Fruit fly (Drosophila melanogaster) whole organism, embryonic: ENCODE results near the gene ash1.

Experiments used
- ATbp ChIP-seq: fragments of 200-800 bp; sonication (Bioruptor generic); optimal IDR thresholded peaks from 2 replicates; lab custom pipeline; 2017; ENCODE audit warnings: missing biosample characterization, mild to moderate bottlenecking, missing genetic modification characterization, missing genetic modification reagents
- B-H2 ChIP-seq: fragments of 200-800 bp; sonication (Bioruptor generic); optimal IDR thresholded peaks from 2 replicates; lab custom pipeline; 2018; ENCODE audit warnings: missing biosample characterization, mild to moderate bottlenecking, missing genetic modification characterization
- Bteb2 ChIP-seq: fragments of 200-800 bp; sonication (Bioruptor generic); optimal IDR thresholded peaks from 2 replicates; lab custom pipeline; 2016; ENCODE audit warnings: missing biosample characterization, missing genetic modification characterization
- CG1024 ChIP-seq: fragments of 200-800 bp; sonication (Bioruptor generic); IDR thresholded peaks from 2 replicates; pipeline ENCODE4 v1.3.6; 2022; ENCODE audit warnings: missing biosample characterization, missing genetic modification characterization
- CG10565 ChIP-seq: fragments of 200-800 bp; sonication (Bioruptor generic); optimal IDR thresholded peaks from 3 replicates; lab custom pipeline; 2016; ENCODE audit warnings: missing biosample characterization, mild to moderate bottlenecking, missing genetic modification characterization
- CG12299 ChIP-seq: fragments of 200-800 bp; sonication (Bioruptor generic); optimal IDR thresholded peaks from 2 replicates; lab custom pipeline; 2018; ENCODE audit warnings: missing biosample characterization, mild to moderate bottlenecking, missing genetic modification characterization
- CG14050 ChIP-seq: fragments of 200-800 bp; sonication (Bioruptor generic); IDR thresholded peaks from 3 replicates; pipeline ENCODE4 v1.3.6; 2022; ENCODE audit warnings: missing biosample characterization, missing genetic modification characterization
- CG14667 ChIP-seq: fragments of 200-800 bp; sonication (Bioruptor generic); IDR thresholded peaks from 2 replicates; pipeline ENCODE4 v1.3.6; 2022; ENCODE audit warnings: missing biosample characterization, missing genetic modification characterization
- CG16779 ChIP-seq: fragments of 200-800 bp; sonication (Bioruptor generic); IDR thresholded peaks from 2 replicates; pipeline ENCODE4 v1.3.6; 2022; ENCODE audit warnings: missing biosample characterization, missing genetic modification characterization
- CG17612 ChIP-seq: fragments of 200-800 bp; sonication (Bioruptor generic); IDR thresholded peaks from 2 replicates; pipeline ENCODE4 v1.3.6; 2022; ENCODE audit warnings: missing biosample characterization, missing genetic modification characterization
- CG18619 ChIP-seq: fragments of 200-800 bp; sonication (Bioruptor generic); optimal IDR thresholded peaks from 3 replicates; lab custom pipeline; 2017; ENCODE audit warnings: missing biosample characterization, mild to moderate bottlenecking, missing genetic modification characterization
- CG2116 ChIP-seq: fragments of 200-800 bp; sonication (Bioruptor generic); optimal IDR thresholded peaks from 3 replicates; lab custom pipeline; 2018; ENCODE audit warnings: missing biosample characterization, mild to moderate bottlenecking, missing genetic modification characterization
- CG2712 ChIP-seq: fragments of 200-800 bp; optimal IDR thresholded peaks from 3 replicates; lab custom pipeline; 2019; ENCODE audit warnings: missing biosample characterization, mild to moderate bottlenecking, missing genetic modification characterization, moderate library complexity
- CG32532 ChIP-seq: fragments of 200-800 bp; sonication (Bioruptor generic); IDR thresholded peaks from 2 replicates; pipeline ENCODE4 v1.3.6; 2022; ENCODE audit warnings: missing biosample characterization, missing genetic modification characterization
- CG32772 ChIP-seq: fragments of 200-800 bp; sonication (Bioruptor generic); IDR thresholded peaks from 2 replicates; pipeline ENCODE4 v1.3.6; 2022; ENCODE audit warnings: missing biosample characterization, missing genetic modification characterization
- CG34224 ChIP-seq: fragments of 200-800 bp; sonication (Bioruptor generic); IDR thresholded peaks from 3 replicates; pipeline ENCODE4 v1.3.6; 2022; ENCODE audit warnings: missing biosample characterization, missing genetic modification characterization; ENCODE audit not compliant: partially characterized antibody
- CG6765 ChIP-seq: fragments of 200-800 bp; sonication (Bioruptor generic); optimal IDR thresholded peaks from 3 replicates; lab custom pipeline; 2017; ENCODE audit warnings: missing biosample characterization, mild to moderate bottlenecking, missing genetic modification characterization
- CG8281 ChIP-seq: fragments of 200-800 bp; sonication (Bioruptor generic); optimal IDR thresholded peaks from 2 replicates; lab custom pipeline; 2018; ENCODE audit warnings: missing biosample characterization, mild to moderate bottlenecking, missing genetic modification characterization, moderate library complexity
- CG8924 ChIP-seq: fragments of 200-800 bp; optimal IDR thresholded peaks from 3 replicates; lab custom pipeline; 2019; ENCODE audit warnings: missing biosample characterization, mild to moderate bottlenecking, missing genetic modification characterization, moderate library complexity
- CG9797 ChIP-seq: fragments of 200-800 bp; sonication (Bioruptor generic); optimal IDR thresholded peaks from 3 replicates; lab custom pipeline; 2018; ENCODE audit warnings: missing biosample characterization, mild to moderate bottlenecking, missing genetic modification characterization
- CG9817 ChIP-seq: fragments of 200-800 bp; sonication (Bioruptor generic); optimal IDR thresholded peaks from 2 replicates; lab custom pipeline; 2018; ENCODE audit warnings: missing biosample characterization, mild to moderate bottlenecking, missing genetic modification characterization, moderate library complexity
- CHES-1-like ChIP-seq: fragments of 200-800 bp; sonication (Bioruptor generic); optimal IDR thresholded peaks from 2 replicates; lab custom pipeline; 2016; ENCODE audit warnings: missing biosample characterization, missing genetic modification characterization
- HLHmδ ChIP-seq: fragments of 200-800 bp; sonication (Bioruptor generic); optimal IDR thresholded peaks from 2 replicates; lab custom pipeline; 2018; ENCODE audit warnings: missing biosample characterization, mild to moderate bottlenecking, missing genetic modification characterization, moderate library complexity
- Med ChIP-seq: fragments of 200-800 bp; sonication (Bioruptor generic); peaks from one replicate; lab custom pipeline; 2016; ENCODE audit warnings: missing biosample characterization, missing genetic modification characterization, mild to moderate bottlenecking, inconsistent platforms, moderate library complexity
- NC2α ChIP-seq: fragments of 200-800 bp; sonication (Bioruptor generic); optimal IDR thresholded peaks from 2 replicates; lab custom pipeline; 2016; ENCODE audit warnings: missing biosample characterization, missing genetic modification characterization
- Pdp1 ChIP-seq, 2 experiments: fragments of 200-800 bp; sonication (Bioruptor generic); optimal IDR thresholded peaks; 3 replicates each; lab custom pipeline; 2016; ENCODE audit warnings: missing biosample characterization in 2 of 2, missing genetic modification characterization in 2 of 2, mild to moderate bottlenecking in 1 of 2, moderate library complexity in 1 of 2
- Trl ChIP-seq, 3 experiments: fragments of >200 bp in 2 of 3; fragments of 200-800 bp in 1 of 3; sonication (Bioruptor generic) in 1 of 3; optimal IDR thresholded peaks; 2 replicates in 1 of 3; 3 replicates in 2 of 3; lab custom pipeline; 2016 to 2017; ENCODE audit warnings: missing biosample characterization in 1 of 3, missing genetic modification characterization in 1 of 3
- Vsx1 ChIP-seq: fragments of 200-800 bp; sonication (Bioruptor generic); optimal IDR thresholded peaks from 2 replicates; lab custom pipeline; 2017; ENCODE audit warnings: missing biosample characterization, mild to moderate bottlenecking, missing genetic modification characterization, missing genetic modification reagents
- ase ChIP-seq: fragments of 200-800 bp; sonication (Bioruptor generic); IDR thresholded peaks from 3 replicates; pipeline ENCODE4 v1.3.6; 2022; ENCODE audit warnings: missing biosample characterization, missing genetic modification characterization
- bbx ChIP-seq: fragments of 200-800 bp; sonication (Bioruptor generic); IDR thresholded peaks from 2 replicates; pipeline ENCODE4 v1.3.6; 2022; ENCODE audit warnings: missing biosample characterization, missing genetic modification characterization; ENCODE audit not compliant: partially characterized antibody
- cg ChIP-seq: fragments of 200-800 bp; sonication (Bioruptor generic); optimal IDR thresholded peaks from 3 replicates; lab custom pipeline; 2019; ENCODE audit warnings: missing biosample characterization, mild to moderate bottlenecking, missing genetic modification characterization, moderate library complexity
- ci ChIP-seq: fragments of 200-800 bp; sonication (Bioruptor generic); IDR thresholded peaks from 3 replicates; pipeline ENCODE4 v1.3.6; 2022; ENCODE audit warnings: missing biosample characterization, missing genetic modification characterization
- hbn ChIP-seq: fragments of 200-800 bp; sonication (Bioruptor generic); IDR thresholded peaks from 2 replicates; pipeline ENCODE4 v1.3.6; 2022; ENCODE audit warnings: missing biosample characterization, missing genetic modification characterization; ENCODE audit not compliant: partially characterized antibody
- hkb ChIP-seq, 2 experiments: fragments of 200-800 bp in 1 of 2; fragments of >200 bp in 1 of 2; sonication (Bioruptor generic) in 1 of 2; IDR thresholded peaks in 1 of 2; optimal IDR thresholded peaks in 1 of 2; 2 replicates each; pipeline versions ENCODE4 v1.3.6 to Lab custom; 2017 to 2022; ENCODE audit warnings: missing biosample characterization in 1 of 2, missing genetic modification characterization in 1 of 2
- insv ChIP-seq, 2 experiments: fragments of 200-800 bp; sonication (Bioruptor generic); optimal IDR thresholded peaks; 3 replicates each; lab custom pipeline; 2016 to 2018; ENCODE audit warnings: missing biosample characterization in 2 of 2, missing genetic modification characterization in 2 of 2
- jing ChIP-seq: fragments of 200-800 bp; sonication (Bioruptor generic); optimal IDR thresholded peaks from 2 replicates; lab custom pipeline; 2018; ENCODE audit warnings: missing biosample characterization, mild to moderate bottlenecking, missing genetic modification characterization
- mam ChIP-seq: fragments of 200-800 bp; sonication (Bioruptor generic); optimal IDR thresholded peaks from 3 replicates; lab custom pipeline; 2016; ENCODE audit warnings: missing biosample characterization, missing genetic modification characterization
- nom ChIP-seq: fragments of 200-800 bp; sonication (Bioruptor generic); optimal IDR thresholded peaks from 2 replicates; lab custom pipeline; 2017; ENCODE audit warnings: missing biosample characterization, missing genetic modification characterization, mild to moderate bottlenecking, moderate library complexity, missing genetic modification reagents
- oc ChIP-seq: fragments of 200-800 bp; sonication (Bioruptor generic); optimal IDR thresholded peaks from 2 replicates; lab custom pipeline; 2018; ENCODE audit warnings: missing biosample characterization, mild to moderate bottlenecking, missing genetic modification characterization, moderate library complexity
- p53 ChIP-seq: fragments of 200-800 bp; sonication (Bioruptor generic); optimal IDR thresholded peaks from 2 replicates; lab custom pipeline; 2016; ENCODE audit warnings: missing biosample characterization, missing genetic modification characterization
- pan ChIP-seq, 4 experiments: fragments of >200 bp in 3 of 4; fragments of 200-800 bp in 1 of 4; sonication (Bioruptor generic) in 1 of 4; optimal IDR thresholded peaks in 3 of 4; IDR thresholded peaks in 1 of 4; 2 replicates each; pipeline versions ENCODE4 v1.3.6 to Lab custom; 2017 to 2022; ENCODE audit warnings: missing biosample characterization in 2 of 4, missing genetic modification characterization in 2 of 4, mixed read lengths in 1 of 4
- pros ChIP-seq: fragments of 200-800 bp; sonication (Bioruptor generic); optimal IDR thresholded peaks from 3 replicates; lab custom pipeline; 2019; ENCODE audit warnings: missing biosample characterization, mild to moderate bottlenecking, missing genetic modification characterization, moderate library complexity
- schlank ChIP-seq: fragments of 200-800 bp; sonication (Bioruptor generic); optimal IDR thresholded peaks from 2 replicates; lab custom pipeline; 2018; ENCODE audit warnings: missing biosample characterization, mild to moderate bottlenecking, missing genetic modification characterization
- sens ChIP-seq: fragments of 200-800 bp; sonication (Bioruptor generic); peaks from one replicate; lab custom pipeline; 2016; ENCODE audit warnings: missing biosample characterization, missing genetic modification characterization
- sqz ChIP-seq: fragments of 200-800 bp; sonication (Bioruptor generic); optimal IDR thresholded peaks from 3 replicates; lab custom pipeline; 2018; ENCODE audit warnings: missing biosample characterization, mild to moderate bottlenecking, missing genetic modification characterization
- vvl ChIP-seq: fragments of 200-800 bp; sonication (Bioruptor generic); IDR thresholded peaks from 2 replicates; pipeline ENCODE4 v1.3.6; 2022; ENCODE audit warnings: missing biosample characterization, missing genetic modification characterization
- yki ChIP-seq: fragments of >200 bp; optimal IDR thresholded peaks from 3 replicates; lab custom pipeline; 2018
- zf30C ChIP-seq: fragments of 200-800 bp; sonication (Bioruptor generic); optimal IDR thresholded peaks from 3 replicates; lab custom pipeline; 2018; ENCODE audit warnings: missing biosample characterization, mild to moderate bottlenecking, missing genetic modification characterization

ash1 gene

dm6 chr3L:19635478-19635996 is 37.0 kb upstream of the ash1 start, which contains the start of gene wnd (continued):
- TF ChIP-seq Trl (optimal IDR thresholded peaks at IDR 0.05; lab: Kevin White, UChicago) (peak; percentile 86 to 88), Trl (GFP tag; optimal IDR thresholded peaks at IDR 0.05; lab: Kevin White, UChicago) (peak; percentile 13), pan (optimal IDR thresholded peaks at IDR 0.05; lab: Kevin White, UChicago) (no peak), pan (GFP tag; optimal IDR thresholded peaks at IDR 0.05 in 1 of 2, IDR thresholded peaks at IDR 0.05 in 1 of 2) (peak in 1 of 2 experiments; percentile 6), CG2116 (no peak), oc (peak; percentile 76), Med (GFP tag; lab: Kevin White, UChicago) (peak; percentile 48), insv (GFP tag; optimal IDR thresholded peaks at IDR 0.05; lab: Kevin White, UChicago) (peak in 1 of 2 experiments; percentile 28), nom (GFP tag; lab: Kevin White, UChicago) (peak; percentile 23), CG32532 (GFP tag; lab: Robert Waterston, UW) (peak; percentile 44; the same call in 1 of the 2 replicates), p53 (peak; percentile 100), ci (peak; percentile 46; the same call in 1 of the 3 replicates), CG9797 (GFP tag; lab: Kevin White, UChicago) (no peak), sqz (peak; percentile 14), yki (lab: Kevin White, UChicago) (peak; percentile 62), CG8924 (tag; lab: Kevin White, UChicago) (peak; percentile 25), CG34224 (GFP tag; lab: Robert Waterston, UW) (peak; percentile 65; the same call in 1 of the 3 replicates), ATbp (GFP tag; lab: Kevin White, UChicago) (no peak), sens (peak; percentile 82), vvl (GFP tag; lab: Robert Waterston, UW) (peak; percentile 47; the same call in 1 of the 2 replicates), hkb (optimal IDR thresholded peaks at IDR 0.05; lab: Kevin White, UChicago) (no peak), hkb (GFP tag; IDR thresholded peaks at IDR 0.05; lab: Robert Waterston, UW) (peak; percentile 47; the same call in 1 of the 2 replicates), HLHmδ (GFP tag; lab: Kevin White, UChicago) (peak; percentile 30), CG6765 (GFP tag; lab: Kevin White, UChicago) (peak; percentile 37), pros (GFP tag; lab: Kevin White, UChicago) (peak; percentile 53), cg (peak; percentile 60), zf30C (GFP tag; lab: Kevin White, UChicago) (peak; percentile 33), hbn (GFP tag; lab: Robert Waterston, UW) (peak; percentile 41; the same call in 1 of the 2 replicates), jing (GFP tag; lab: Kevin White, UChicago) (no peak), ase (GFP tag; lab: Robert Waterston, UW) (no peak), bbx (GFP tag; lab: Robert Waterston, UW) (peak; percentile 54; the same call in 1 of the 2 replicates), mam (GFP tag; lab: Kevin White, UChicago) (no peak), B-H2 (peak; percentile 26), CG16779 (GFP tag; lab: Robert Waterston, UW) (peak; percentile 17; the same call in 1 of the 2 replicates)

- TF ChIP-seq NC2α (GFP tag; lab: Kevin White, UChicago) (no peak), CG12299 (tag; lab: Kevin White, UChicago) (peak; percentile 76), CG2712 (tag; lab: Kevin White, UChicago) (peak; percentile 90), schlank (tag; lab: Kevin White, UChicago) (no peak), CG10565 (no peak), CG1024 (GFP tag; lab: Robert Waterston, UW) (no peak), Pdp1 (GFP tag; optimal IDR thresholded peaks at IDR 0.05; lab: Kevin White, UChicago) (no peak), CG32772 (peak; percentile 73), CG14667 (GFP tag; lab: Robert Waterston, UW) (peak; percentile 71), CG18619 (peak; percentile 57), Vsx1 (GFP tag; lab: Kevin White, UChicago) (no peak), Bteb2 (GFP tag; lab: Kevin White, UChicago) (peak; percentile 14), CG17612 (peak; percentile 43; the same call in 1 of the 2 replicates), CG8281 (tag; lab: Kevin White, UChicago) (peak; percentile 59), CHES-1-like (GFP tag; lab: Kevin White, UChicago) (no peak), CG14050 (no peak), CG9817 (tag; lab: Kevin White, UChicago) (peak; percentile 49)
Observed at dm6 chr3L:19634788-19635448, 36.4 kb upstream of the ash1 start.
